Fruit fly (Drosophila melanogaster) whole organism, embryonic: ENCODE results near the gene CG1575.

Experiments
- CG12769 ChIP-seq: fragments of 200-800 bp; sonication (Bioruptor generic); optimal IDR thresholded peaks from 2 replicates; lab custom pipeline; 2019; ENCODE audit warnings: missing biosample characterization, mild to moderate bottlenecking, missing genetic modification characterization, moderate library complexity
- CG13123 ChIP-seq: fragments of 200-800 bp; sonication (Bioruptor generic); optimal IDR thresholded peaks from 2 replicates; lab custom pipeline; 2016; ENCODE audit warnings: missing biosample characterization, missing genetic modification characterization
- CG13894 ChIP-seq: fragments of 200-800 bp; sonication (Bioruptor generic); optimal IDR thresholded peaks from 3 replicates; lab custom pipeline; 2018; ENCODE audit warnings: missing biosample characterization, mild to moderate bottlenecking, missing genetic modification characterization, moderate library complexity
- CG16779 ChIP-seq: fragments of 200-800 bp; sonication (Bioruptor generic); IDR thresholded peaks from 2 replicates; pipeline ENCODE4 v1.3.6; 2022; ENCODE audit warnings: missing biosample characterization, missing genetic modification characterization
- CG16813 ChIP-seq: fragments of 200-800 bp; sonication (Bioruptor generic); IDR thresholded peaks from 3 replicates; pipeline ENCODE4 v1.3.6; 2022; ENCODE audit warnings: missing biosample characterization, missing genetic modification characterization; ENCODE audit not compliant: partially characterized antibody
- CG17568 ChIP-seq: fragments of 200-800 bp; sonication (Bioruptor generic); optimal IDR thresholded peaks from 2 replicates; lab custom pipeline; 2018; ENCODE audit warnings: missing biosample characterization, mild to moderate bottlenecking, missing genetic modification characterization, moderate library complexity
- CG17802 ChIP-seq: fragments of 200-800 bp; sonication (Bioruptor generic); optimal IDR thresholded peaks from 2 replicates; lab custom pipeline; 2018; ENCODE audit warnings: missing biosample characterization, mild to moderate bottlenecking, missing genetic modification characterization, moderate library complexity
- CG17829 ChIP-seq: fragments of 200-800 bp; optimal IDR thresholded peaks from 2 replicates; lab custom pipeline; 2019; ENCODE audit warnings: missing biosample characterization, mild to moderate bottlenecking, missing genetic modification characterization, moderate library complexity
- CG31441 ChIP-seq: fragments of 200-800 bp; sonication (Bioruptor generic); IDR thresholded peaks from 2 replicates; pipeline ENCODE4 v1.3.6; 2022; ENCODE audit warnings: missing biosample characterization, missing genetic modification characterization
- CG34224 ChIP-seq: fragments of 200-800 bp; sonication (Bioruptor generic); IDR thresholded peaks from 3 replicates; pipeline ENCODE4 v1.3.6; 2022; ENCODE audit warnings: missing biosample characterization, missing genetic modification characterization; ENCODE audit not compliant: partially characterized antibody
- CG5180 ChIP-seq: fragments of 200-800 bp; sonication (Bioruptor generic); optimal IDR thresholded peaks from 3 replicates; lab custom pipeline; 2017; ENCODE audit warnings: missing biosample characterization, missing genetic modification characterization, mild to moderate bottlenecking, moderate library complexity, missing genetic modification reagents
- CG6175 ChIP-seq: fragments of 200-800 bp; sonication (Bioruptor generic); IDR thresholded peaks from 3 replicates; pipeline ENCODE4 v1.3.6; 2022; ENCODE audit warnings: missing biosample characterization, missing genetic modification characterization
- CG7839 ChIP-seq: fragments of 200-800 bp; sonication (Bioruptor generic); optimal IDR thresholded peaks from 3 replicates; lab custom pipeline; 2018; ENCODE audit warnings: missing biosample characterization, mild to moderate bottlenecking, missing genetic modification characterization, moderate library complexity
- CG9609 ChIP-seq: fragments of 200-800 bp; sonication (Bioruptor generic); optimal IDR thresholded peaks from 3 replicates; lab custom pipeline; 2016; ENCODE audit warnings: missing biosample characterization, missing genetic modification characterization
- Deaf1 ChIP-seq: fragments of 200-800 bp; optimal IDR thresholded peaks from 3 replicates; lab custom pipeline; 2019; ENCODE audit warnings: missing biosample characterization, mild to moderate bottlenecking, missing genetic modification characterization, moderate library complexity
- Doc3 ChIP-seq: fragments of 200-800 bp; sonication (Bioruptor generic); IDR thresholded peaks from 3 replicates; pipeline ENCODE4 v1.3.6; 2022; ENCODE audit warnings: missing biosample characterization, missing genetic modification characterization; ENCODE audit not compliant: partially characterized antibody
- Dref ChIP-seq: fragments of 200-800 bp; sonication (Bioruptor generic); IDR thresholded peaks from 2 replicates; pipeline ENCODE4 v1.3.6; 2022; ENCODE audit warnings: missing biosample characterization, missing genetic modification characterization
- Drgx ChIP-seq: fragments of 200-800 bp; sonication (Bioruptor generic); IDR thresholded peaks from 2 replicates; pipeline ENCODE4 v1.3.6; 2022; ENCODE audit warnings: missing biosample characterization, missing genetic modification characterization
- Gug ChIP-seq: fragments of 200-800 bp; sonication (Bioruptor generic); IDR thresholded peaks from 4 replicates; pipeline ENCODE4 v1.3.6; 2022; ENCODE audit warnings: missing biosample characterization, missing genetic modification characterization
- HHEX ChIP-seq: fragments of 200-800 bp; sonication (Bioruptor generic); optimal IDR thresholded peaks from 3 replicates; lab custom pipeline; 2017; ENCODE audit warnings: missing biosample characterization, mild to moderate bottlenecking, missing genetic modification characterization, missing genetic modification reagents
- HmgD ChIP-seq: fragments of 200-800 bp; sonication (Bioruptor generic); optimal IDR thresholded peaks from 3 replicates; lab custom pipeline; 2016; ENCODE audit warnings: missing biosample characterization, missing genetic modification characterization
- Hmx ChIP-seq: fragments of 200-800 bp; sonication (Bioruptor generic); optimal IDR thresholded peaks from 2 replicates; lab custom pipeline; 2016; ENCODE audit warnings: missing biosample characterization, missing genetic modification characterization
- Kr ChIP-seq: fragments of 200-800 bp; sonication (Bioruptor generic); optimal IDR thresholded peaks from 2 replicates; lab custom pipeline; 2017; ENCODE audit warnings: missing biosample characterization, mild to moderate bottlenecking, missing genetic modification characterization
- Mad ChIP-seq: fragments of 200-800 bp; sonication (Bioruptor generic); optimal IDR thresholded peaks from 2 replicates; lab custom pipeline; 2016; ENCODE audit warnings: missing biosample characterization, missing genetic modification characterization
- NfI ChIP-seq: fragments of 200-800 bp; sonication (Bioruptor generic); optimal IDR thresholded peaks from 3 replicates; lab custom pipeline; 2018; ENCODE audit warnings: missing biosample characterization, mild to moderate bottlenecking, missing genetic modification characterization, moderate library complexity
- Sry-δ ChIP-seq: fragments of 200-800 bp; sonication (Bioruptor generic); optimal IDR thresholded peaks from 2 replicates; lab custom pipeline; 2016; ENCODE audit warnings: missing biosample characterization, missing genetic modification characterization
- Taf1 ChIP-seq: fragments of 200-800 bp; sonication (Bioruptor generic); IDR thresholded peaks from 2 replicates; pipeline ENCODE4 v1.3.6; 2022; ENCODE audit warnings: missing biosample characterization, missing genetic modification characterization
- Xrp1 ChIP-seq: fragments of 200-800 bp; sonication (Bioruptor generic); IDR thresholded peaks from 2 replicates; pipeline ENCODE4 v1.3.6; 2022; ENCODE audit warnings: missing biosample characterization, missing genetic modification characterization
- aop ChIP-seq: fragments of 200-800 bp; sonication (Bioruptor generic); IDR thresholded peaks from 2 replicates; pipeline ENCODE4 v1.3.6; 2022; ENCODE audit warnings: missing biosample characterization, missing genetic modification characterization
- ato ChIP-seq: fragments of 200-800 bp; sonication (Bioruptor generic); IDR thresholded peaks from 2 replicates; pipeline ENCODE4 v1.3.6; 2022; ENCODE audit warnings: missing biosample characterization, missing genetic modification characterization; ENCODE audit not compliant: partially characterized antibody
- bbx ChIP-seq: fragments of 200-800 bp; sonication (Bioruptor generic); IDR thresholded peaks from 2 replicates; pipeline ENCODE4 v1.3.6; 2022; ENCODE audit warnings: missing biosample characterization, missing genetic modification characterization; ENCODE audit not compliant: partially characterized antibody
- bowl ChIP-seq: fragments of 200-800 bp; sonication (Bioruptor generic); IDR thresholded peaks from 2 replicates; pipeline ENCODE4 v1.3.6; 2022; ENCODE audit warnings: missing biosample characterization, missing genetic modification characterization
- cad ChIP-seq: fragments of >200 bp; optimal IDR thresholded peaks from 2 replicates; lab custom pipeline; 2017; ENCODE audit warnings: missing biosample characterization, missing genetic modification characterization
- chm ChIP-seq: fragments of 200-800 bp; sonication (Bioruptor generic); IDR thresholded peaks from 2 replicates; pipeline ENCODE4 v1.3.6; 2022; ENCODE audit warnings: missing biosample characterization, missing genetic modification characterization
- crc ChIP-seq: fragments of 200-800 bp; sonication (Bioruptor generic); optimal IDR thresholded peaks from 2 replicates; lab custom pipeline; 2016; ENCODE audit warnings: missing biosample characterization, missing genetic modification characterization
- eve ChIP-seq, 2 experiments: fragments of >200 bp; optimal IDR thresholded peaks; 2 replicates each; lab custom pipeline; 2017; ENCODE audit warnings: missing biosample characterization in 2 of 2, missing genetic modification characterization in 2 of 2
- fru ChIP-seq: fragments of >200 bp; optimal IDR thresholded peaks from 2 replicates; lab custom pipeline; 2017
- gsb-n ChIP-seq: fragments of 200-800 bp; sonication (Bioruptor generic); optimal IDR thresholded peaks from 3 replicates; lab custom pipeline; 2018; ENCODE audit warnings: missing biosample characterization, mild to moderate bottlenecking, missing genetic modification characterization
- knrl ChIP-seq: fragments of 200-800 bp; sonication (Bioruptor generic); IDR thresholded peaks from 3 replicates; pipeline ENCODE4 v1.3.6; 2022; ENCODE audit warnings: missing biosample characterization, missing genetic modification characterization; ENCODE audit not compliant: partially characterized antibody
- lbe ChIP-seq: fragments of 200-800 bp; sonication (Bioruptor generic); optimal IDR thresholded peaks from 2 replicates; lab custom pipeline; 2016; ENCODE audit warnings: missing biosample characterization, mild to moderate bottlenecking, missing genetic modification characterization
- maf-S ChIP-seq: fragments of 200-800 bp; sonication (Bioruptor generic); optimal IDR thresholded peaks from 2 replicates; lab custom pipeline; 2016; ENCODE audit warnings: missing biosample characterization, missing genetic modification characterization
- otp ChIP-seq: fragments of 200-800 bp; sonication (Bioruptor generic); IDR thresholded peaks from 3 replicates; pipeline ENCODE4, ENCODE4 v1.3.6; 2022; ENCODE audit warnings: missing biosample characterization, missing genetic modification characterization
- pb ChIP-seq: fragments of 200-800 bp; sonication (Bioruptor generic); optimal IDR thresholded peaks from 3 replicates; lab custom pipeline; 2016; ENCODE audit warnings: missing biosample characterization, missing genetic modification characterization
- phol ChIP-seq: fragments of 200-800 bp; sonication (Bioruptor generic); optimal IDR thresholded peaks from 3 replicates; lab custom pipeline; 2018; ENCODE audit warnings: missing biosample characterization, mild to moderate bottlenecking, missing genetic modification characterization, moderate library complexity
- prd ChIP-seq, 3 experiments: fragments of >200 bp in 2 of 3; fragments of 200-800 bp in 1 of 3; sonication (Bioruptor generic) in 1 of 3; optimal IDR thresholded peaks in 2 of 3; IDR thresholded peaks in 1 of 3; 2 replicates in 2 of 3; 3 replicates in 1 of 3; pipeline versions ENCODE4 v1.3.6 to Lab custom; 2017 to 2022; ENCODE audit warnings: missing biosample characterization in 1 of 3, missing genetic modification characterization in 1 of 3
- trh ChIP-seq: fragments of 200-800 bp; sonication (Bioruptor generic); optimal IDR thresholded peaks from 2 replicates; lab custom pipeline; 2016; ENCODE audit warnings: missing biosample characterization, missing genetic modification characterization
- tup ChIP-seq: fragments of 200-800 bp; sonication (Bioruptor generic); optimal IDR thresholded peaks from 2 replicates; lab custom pipeline; 2016; ENCODE audit warnings: missing biosample characterization, mild to moderate bottlenecking, missing genetic modification characterization, moderate library complexity
- vnd ChIP-seq: fragments of 200-800 bp; sonication (Bioruptor generic); IDR thresholded peaks from 3 replicates; pipeline ENCODE4 v1.3.6; 2022; ENCODE audit warnings: missing biosample characterization, missing genetic modification characterization; ENCODE audit not compliant: partially characterized antibody
- vvl ChIP-seq: fragments of 200-800 bp; sonication (Bioruptor generic); IDR thresholded peaks from 2 replicates; pipeline ENCODE4 v1.3.6; 2022; ENCODE audit warnings: missing biosample characterization, missing genetic modification characterization
- zen ChIP-seq: fragments of 200-800 bp; sonication (Bioruptor generic); optimal IDR thresholded peaks from 3 replicates; lab custom pipeline; 2018; ENCODE audit warnings: missing biosample characterization, mild to moderate bottlenecking, missing genetic modification characterization, moderate library complexity
- zfh2 ChIP-seq: fragments of 200-800 bp; sonication (Bioruptor generic); optimal IDR thresholded peaks from 2 replicates; lab custom pipeline; 2016; ENCODE audit warnings: missing biosample characterization, missing genetic modification characterization

The CG1575 gene

DNA sequence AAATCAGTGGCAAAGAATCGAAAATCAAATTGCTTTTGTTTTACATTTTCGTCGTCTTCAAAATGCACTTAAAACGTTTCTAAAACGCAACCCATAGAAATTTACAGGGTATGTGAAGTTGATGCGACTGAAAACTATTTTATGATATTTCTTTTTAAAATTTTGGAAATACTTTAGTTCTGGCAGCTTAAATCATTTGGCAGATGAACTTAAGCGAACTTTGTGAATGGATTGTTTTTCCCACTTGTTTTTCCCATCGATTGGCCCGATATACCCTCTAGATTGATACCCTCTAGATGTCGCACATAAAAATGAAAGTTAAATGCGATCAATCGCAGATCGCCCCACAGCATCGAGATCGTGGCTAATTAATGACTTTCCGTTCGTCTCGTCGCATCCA lies 9.3 kb downstream of the CG1575 start:
- no peak for TF ChIP-seq lbe (GFP tag; lab: Kevin White, UChicago)
- no peak for TF ChIP-seq Sry-δ (GFP tag; lab: Kevin White, UChicago)
- no peak for TF ChIP-seq HmgD (GFP tag; lab: Kevin White, UChicago)
- peak; percentile 32 for TF ChIP-seq NfI (GFP tag; lab: Kevin White, UChicago)
- TF ChIP-seq CG13123 (GFP tag; lab: Kevin White, UChicago), result no peak
- peak; percentile 55; the same call in 1 of the 2 replicates for TF ChIP-seq chm (GFP tag; lab: Robert Waterston, UW)
- TF ChIP-seq Dref (GFP tag; lab: Robert Waterston, UW), result no peak
- peak; percentile 9 for TF ChIP-seq CG9609
- TF ChIP-seq Xrp1 (GFP tag; lab: Robert Waterston, UW), result peak; percentile 76
- no peak for TF ChIP-seq Mad (GFP tag; lab: Kevin White, UChicago)
- no peak for TF ChIP-seq CG13894 (tag; lab: Kevin White, UChicago)
- peak; percentile 65 for TF ChIP-seq CG31441 (GFP tag; lab: Robert Waterston, UW)
- peak; percentile 75 for TF ChIP-seq gsb-n
- no peak for TF ChIP-seq CG6175
- TF ChIP-seq crc (GFP tag; lab: Kevin White, UChicago), result peak; percentile 11
- no peak for TF ChIP-seq ato (GFP tag; lab: Robert Waterston, UW)
- TF ChIP-seq zfh2 (GFP tag; lab: Kevin White, UChicago), result no peak
- TF ChIP-seq cad (GFP tag; lab: Kevin White, UChicago), result no peak
- no peak for TF ChIP-seq eve (GFP tag; optimal IDR thresholded peaks at IDR 0.05; lab: Kevin White, UChicago)
- no peak for TF ChIP-seq trh
- no peak for TF ChIP-seq prd (optimal IDR thresholded peaks at IDR 0.05; lab: Kevin White, UChicago)
- TF ChIP-seq prd (GFP tag; IDR thresholded peaks at IDR 0.05; lab: Robert Waterston, UW), result peak; percentile 85
- TF ChIP-seq Deaf1, result no peak
- peak; percentile 32 for TF ChIP-seq CG12769 (tag; lab: Kevin White, UChicago)
- TF ChIP-seq otp, result peak; percentile 41; the same call in 1 of the 3 replicates
- TF ChIP-seq zen (tag; lab: Kevin White, UChicago), result peak; percentile 56
- TF ChIP-seq phol, result peak; percentile 78
- TF ChIP-seq aop (GFP tag; lab: Robert Waterston, UW), result no peak
- TF ChIP-seq CG17568 (GFP tag; lab: Kevin White, UChicago), result no peak
- peak; percentile 28 for TF ChIP-seq CG17802 (tag; lab: Kevin White, UChicago)
- no peak for TF ChIP-seq fru
- TF ChIP-seq maf-S (GFP tag; lab: Kevin White, UChicago), result peak; percentile 6
- TF ChIP-seq CG5180 (GFP tag; lab: Kevin White, UChicago), result peak; percentile 21
- TF ChIP-seq Drgx, result no peak
- no peak for TF ChIP-seq CG16779 (GFP tag; lab: Robert Waterston, UW)
- TF ChIP-seq tup (GFP tag; lab: Kevin White, UChicago), result no peak
- no peak for TF ChIP-seq bowl (GFP tag; lab: Robert Waterston, UW)
- TF ChIP-seq Hmx (GFP tag; lab: Kevin White, UChicago), result no peak
- no peak for TF ChIP-seq bbx (GFP tag; lab: Robert Waterston, UW)
- TF ChIP-seq knrl (GFP tag; lab: Robert Waterston, UW), result no peak
- TF ChIP-seq HHEX, result peak; percentile 17
- no peak for TF ChIP-seq CG16813
- TF ChIP-seq Taf1 (GFP tag; lab: Robert Waterston, UW), result no peak
- TF ChIP-seq Doc3 (GFP tag; lab: Robert Waterston, UW), result no peak
- TF ChIP-seq vnd (GFP tag; lab: Robert Waterston, UW), result no peak
- TF ChIP-seq vvl, result peak; percentile 72
- TF ChIP-seq CG34224, result no peak
- TF ChIP-seq pb (GFP tag; lab: Kevin White, UChicago), result no peak
- peak; percentile 64 for TF ChIP-seq CG7839 (tag; lab: Kevin White, UChicago)
- TF ChIP-seq Kr (GFP tag; lab: Kevin White, UChicago), result no peak
- TF ChIP-seq Gug (GFP tag; lab: Robert Waterston, UW), result peak; percentile 26; the same call in 1 of the 4 replicates
- peak; percentile 67 for TF ChIP-seq CG17829 (tag; lab: Kevin White, UChicago)
